Worm (Caenorhabditis elegans): ENCODE results near the gene bmy-1.
A peak's percentile ranks its signal among the peaks of the same experiment; 100 is the strongest.

The bmy-1 gene

ce11 chrII:5377467-5378238, 19.2 kb downstream of the bmy-1 start, which contains the start of gene prdx-2 (continued):
- no peak for TF ChIP-seq zim-3 (tag; optimal IDR thresholded peaks at IDR 0.05)
- no peak for TF ChIP-seq ceh-40 (GFP tag; IDR thresholded peaks at IDR 0.05)
- TF ChIP-seq ceh-58 (GFP tag; IDR thresholded peaks at IDR 0.05), result no peak
- no peak for TF ChIP-seq sea-2 (GFP tag; IDR thresholded peaks at IDR 0.05)
- TF ChIP-seq cebp-1 (GFP tag; IDR thresholded peaks at IDR 0.05), result no peak
- TF ChIP-seq cebp-1 (tag; optimal IDR thresholded peaks at IDR 0.05), result no peak
- no peak; the same call in 1 of the 2 replicates for TF ChIP-seq lir-1 (GFP tag; conservative IDR thresholded peaks at IDR 0.05)
- TF ChIP-seq F23B12.7 (tag; optimal IDR thresholded peaks at IDR 0.05; ENCODE audit: insufficient read depth), result no peak
- no peak for TF ChIP-seq nfya-2 (GFP tag; IDR thresholded peaks at IDR 0.05)
- TF ChIP-seq F57C9.4 (tag; optimal IDR thresholded peaks at IDR 0.05), result no peak
- TF ChIP-seq F22D6.2 (tag; optimal IDR thresholded peaks at IDR 0.05), result no peak
- TF ChIP-seq F37B4.10 (GFP tag; IDR thresholded peaks at IDR 0.05), result no peak
- TF ChIP-seq mel-28 (tag; optimal IDR thresholded peaks at IDR 0.05; ENCODE audit: borderline replicate concordance), result no peak
- peak; percentile 86; the same call in 1 of the 2 replicates for TF ChIP-seq madf-3 (GFP tag; IDR thresholded peaks at IDR 0.05)
- no peak for TF ChIP-seq unc-62 (GFP tag; optimal IDR thresholded peaks at IDR 0.05)
- TF ChIP-seq dpff-1 (tag; optimal IDR thresholded peaks at IDR 0.05), result no peak
- no peak for TF ChIP-seq somi-1 (GFP tag; optimal IDR thresholded peaks at IDR 0.05)
- TF ChIP-seq F39B2.1 (GFP tag; IDR thresholded peaks at IDR 0.05), result no peak
- peak; percentile 73 for TF ChIP-seq B0336.3 (GFP tag; IDR thresholded peaks at IDR 0.05)
- TF ChIP-seq ccch-3 (GFP tag; optimal IDR thresholded peaks at IDR 0.05), result no peak
- no peak for TF ChIP-seq Y79H2A.3 (GFP tag; conservative IDR thresholded peaks at IDR 0.05)
- TF ChIP-seq dpl-1 (GFP tag; optimal IDR thresholded peaks at IDR 0.05), result peak; percentile 77
- TF ChIP-seq unc-130 (GFP tag; optimal IDR thresholded peaks at IDR 0.05), result peak; percentile 37
- peak; percentile 68; the same call in 1 of the 2 replicates for TF ChIP-seq pbrm-1 (GFP tag; IDR thresholded peaks at IDR 0.05)
- TF ChIP-seq fkh-3 (tag; optimal IDR thresholded peaks at IDR 0.05), result no peak
- peak; percentile 44 for TF ChIP-seq athp-1 (tag; optimal IDR thresholded peaks at IDR 0.05)
- TF ChIP-seq zfh-2 (GFP tag; conservative IDR thresholded peaks at IDR 0.05), result no peak
- TF ChIP-seq B0261.1 (tag; optimal IDR thresholded peaks at IDR 0.05), result no peak
- TF ChIP-seq nhr-80 (tag; optimal IDR thresholded peaks at IDR 0.05), result no peak
- no peak for TF ChIP-seq Y56A3A.18 (GFP tag; IDR thresholded peaks at IDR 0.05)
- peak; percentile 40; the same call in 1 of the 2 replicates for TF ChIP-seq mcd-1 (GFP tag; IDR thresholded peaks at IDR 0.05)
- TF ChIP-seq F55B11.4 (tag; optimal IDR thresholded peaks at IDR 0.05; ENCODE audit: borderline replicate concordance, insufficient read depth), result no peak
- TF ChIP-seq akir-1 (GFP tag; optimal IDR thresholded peaks at IDR 0.05), result no peak
- no peak for TF ChIP-seq let-526 (GFP tag; IDR thresholded peaks at IDR 0.05)
- TF ChIP-seq B0019.2 (GFP tag; conservative IDR thresholded peaks at IDR 0.05), result peak; percentile 73
- TF ChIP-seq tbx-9 (tag; optimal IDR thresholded peaks at IDR 0.05; ENCODE audit: borderline replicate concordance), result no peak
- peak; percentile 70; the same call in 1 of the 2 replicates for TF ChIP-seq ekl-4 (GFP tag; IDR thresholded peaks at IDR 0.05)
- no peak for TF ChIP-seq F10E7.11 (tag; optimal IDR thresholded peaks at IDR 0.05)
- no peak for TF ChIP-seq attf-5 (GFP tag; optimal IDR thresholded peaks at IDR 0.05)
- no peak for TF ChIP-seq F57A8.1 (GFP tag; optimal IDR thresholded peaks at IDR 0.05)
- TF ChIP-seq repo-1 (tag; optimal IDR thresholded peaks at IDR 0.05), result no peak
- peak; percentile 22 for TF ChIP-seq ztf-18 (tag; optimal IDR thresholded peaks at IDR 0.05)
- TF ChIP-seq him-1 (tag; optimal IDR thresholded peaks at IDR 0.05), result peak; percentile 25
- TF ChIP-seq ceh-79 (tag; optimal IDR thresholded peaks at IDR 0.05), result no peak
- peak; percentile 81 for TF ChIP-seq tlf-1 (GFP tag; optimal IDR thresholded peaks at IDR 0.05)
- no peak for TF ChIP-seq ztf-3 (GFP tag; optimal IDR thresholded peaks at IDR 0.05)
- TF ChIP-seq ztf-22 (GFP tag; optimal IDR thresholded peaks at IDR 0.05), result no peak
- no peak for TF ChIP-seq atf-7 (tag; optimal IDR thresholded peaks at IDR 0.05)
- no peak for TF ChIP-seq ztf-26 (tag; optimal IDR thresholded peaks at IDR 0.05)

All from whole organism, young adult.